Fruit fly (Drosophila melanogaster) whole organism, embryonic: Measurements from ENCODE around the gene ry.
A peak's percentile ranks its signal among the peaks of the same experiment; 100 is the strongest.

ENCODE experiments used
- BtbVII ChIP-seq: fragments of 200-800 bp; sonication (Bioruptor generic); optimal IDR thresholded peaks from 3 replicates; lab custom pipeline; 2017; ENCODE audit warnings: missing biosample characterization, mild to moderate bottlenecking, missing genetic modification characterization
- CG10366 ChIP-seq: fragments of 200-800 bp; sonication (Bioruptor generic); IDR thresholded peaks from 2 replicates; pipeline ENCODE4 v1.3.6; 2022; ENCODE audit warnings: missing biosample characterization, missing genetic modification characterization
- CG12104 ChIP-seq: fragments of 200-800 bp; sonication (Bioruptor generic); optimal IDR thresholded peaks from 3 replicates; lab custom pipeline; 2016; ENCODE audit warnings: missing biosample characterization, missing genetic modification characterization
- CG12219 ChIP-seq: fragments of 200-800 bp; sonication (Bioruptor generic); optimal IDR thresholded peaks from 3 replicates; lab custom pipeline; 2018; ENCODE audit warnings: missing biosample characterization, mild to moderate bottlenecking, missing genetic modification characterization
- CG12236 ChIP-seq: fragments of 200-800 bp; sonication (Bioruptor generic); optimal IDR thresholded peaks from 2 replicates; lab custom pipeline; 2016; ENCODE audit warnings: missing biosample characterization, missing genetic modification characterization
- CG1233 ChIP-seq: fragments of 200-800 bp; sonication (Bioruptor generic); optimal IDR thresholded peaks from 4 replicates; lab custom pipeline; 2018; ENCODE audit warnings: missing biosample characterization, mild to moderate bottlenecking, missing genetic modification characterization
- CG13624 ChIP-seq: fragments of 200-800 bp; sonication (Bioruptor generic); optimal IDR thresholded peaks from 2 replicates; lab custom pipeline; 2016; ENCODE audit warnings: missing biosample characterization, missing genetic modification characterization
- CG14667 ChIP-seq: fragments of 200-800 bp; sonication (Bioruptor generic); IDR thresholded peaks from 2 replicates; pipeline ENCODE4 v1.3.6; 2022; ENCODE audit warnings: missing biosample characterization, missing genetic modification characterization
- CG15011 ChIP-seq: fragments of 200-800 bp; sonication (Bioruptor generic); optimal IDR thresholded peaks from 3 replicates; lab custom pipeline; 2018; ENCODE audit warnings: missing biosample characterization, mild to moderate bottlenecking, missing genetic modification characterization
- CG1529 ChIP-seq: fragments of 200-800 bp; sonication (Bioruptor generic); optimal IDR thresholded peaks from 3 replicates; lab custom pipeline; 2018; ENCODE audit warnings: missing biosample characterization, missing genetic modification characterization
- CG17359 ChIP-seq: fragments of 200-800 bp; sonication (Bioruptor generic); optimal IDR thresholded peaks from 3 replicates; lab custom pipeline; 2018; ENCODE audit warnings: missing biosample characterization, mild to moderate bottlenecking, missing genetic modification characterization, moderate library complexity
- CG2875 ChIP-seq: fragments of 200-800 bp; sonication (Bioruptor generic); optimal IDR thresholded peaks from 2 replicates; lab custom pipeline; 2017; ENCODE audit warnings: missing biosample characterization, mild to moderate bottlenecking, missing genetic modification characterization, missing genetic modification reagents
- CG30403 ChIP-seq: fragments of 200-800 bp; sonication (Bioruptor generic); optimal IDR thresholded peaks from 3 replicates; lab custom pipeline; 2016; ENCODE audit warnings: missing biosample characterization, missing genetic modification characterization
- CG3163 ChIP-seq: fragments of 200-800 bp; sonication (Bioruptor generic); optimal IDR thresholded peaks from 3 replicates; lab custom pipeline; 2016; ENCODE audit warnings: missing biosample characterization, missing genetic modification characterization
- CG34422 ChIP-seq: fragments of 200-800 bp; sonication (Bioruptor generic); IDR thresholded peaks from 3 replicates; pipeline ENCODE4 v1.3.6; 2022; ENCODE audit warnings: missing biosample characterization, missing genetic modification characterization
- CG4360 ChIP-seq: fragments of 200-800 bp; sonication (Bioruptor generic); IDR thresholded peaks from 2 replicates; pipeline ENCODE4 v1.3.6; 2022; ENCODE audit warnings: missing biosample characterization, missing genetic modification characterization
- CG43689 ChIP-seq: fragments of 200-800 bp; sonication (Bioruptor generic); IDR thresholded peaks from 2 replicates; pipeline ENCODE4 v1.3.6; 2022; ENCODE audit warnings: missing biosample characterization, missing genetic modification characterization
- CG4707 ChIP-seq: fragments of 200-800 bp; sonication (Bioruptor generic); optimal IDR thresholded peaks from 2 replicates; lab custom pipeline; 2018; ENCODE audit warnings: missing biosample characterization, mild to moderate bottlenecking, missing genetic modification characterization, moderate library complexity
- CG6175 ChIP-seq: fragments of 200-800 bp; sonication (Bioruptor generic); IDR thresholded peaks from 3 replicates; pipeline ENCODE4 v1.3.6; 2022; ENCODE audit warnings: missing biosample characterization, missing genetic modification characterization
- CG6683 ChIP-seq: fragments of 200-800 bp; sonication (Bioruptor generic); optimal IDR thresholded peaks from 2 replicates; lab custom pipeline; 2017; ENCODE audit warnings: missing biosample characterization, mild to moderate bottlenecking, missing genetic modification characterization, missing genetic modification reagents
- CG6689 ChIP-seq: fragments of 200-800 bp; sonication (Bioruptor generic); IDR thresholded peaks from 2 replicates; pipeline ENCODE4 v1.3.6; 2022; ENCODE audit warnings: missing biosample characterization, missing genetic modification characterization
- CG7963 ChIP-seq: fragments of 200-800 bp; sonication (Bioruptor generic); IDR thresholded peaks from 3 replicates; pipeline ENCODE4 v1.3.6; 2022; ENCODE audit warnings: missing biosample characterization, missing genetic modification characterization; ENCODE audit not compliant: partially characterized antibody
- CG9932 ChIP-seq: fragments of 200-800 bp; sonication (Bioruptor generic); IDR thresholded peaks from 2 replicates; pipeline ENCODE4 v1.3.6; 2022; ENCODE audit warnings: missing biosample characterization, missing genetic modification characterization
- CoRest ChIP-seq: fragments of 200-800 bp; sonication (Bioruptor generic); optimal IDR thresholded peaks from 3 replicates; lab custom pipeline; 2018; ENCODE audit warnings: missing biosample characterization, mild to moderate bottlenecking, missing genetic modification characterization, moderate library complexity
- Dbx ChIP-seq: fragments of 200-800 bp; sonication (Bioruptor generic); IDR thresholded peaks from 3 replicates; pipeline ENCODE4 v1.3.6; 2022; ENCODE audit warnings: missing biosample characterization, missing genetic modification characterization
- Doc3 ChIP-seq: fragments of 200-800 bp; sonication (Bioruptor generic); IDR thresholded peaks from 3 replicates; pipeline ENCODE4 v1.3.6; 2022; ENCODE audit warnings: missing biosample characterization, missing genetic modification characterization; ENCODE audit not compliant: partially characterized antibody
- E2f2 ChIP-seq: fragments of 200-800 bp; sonication (Bioruptor generic); IDR thresholded peaks from 2 replicates; pipeline ENCODE4 v1.3.6; 2022; ENCODE audit warnings: missing biosample characterization, missing genetic modification characterization
- Ets97D ChIP-seq: fragments of 200-800 bp; sonication (Bioruptor generic); optimal IDR thresholded peaks from 3 replicates; lab custom pipeline; 2016; ENCODE audit warnings: missing biosample characterization, missing genetic modification characterization
- Gug ChIP-seq: fragments of 200-800 bp; sonication (Bioruptor generic); IDR thresholded peaks from 4 replicates; pipeline ENCODE4 v1.3.6; 2022; ENCODE audit warnings: missing biosample characterization, missing genetic modification characterization
- Hand ChIP-seq: fragments of 200-800 bp; sonication (Bioruptor generic); optimal IDR thresholded peaks from 2 replicates; lab custom pipeline; 2017; ENCODE audit warnings: mild to moderate bottlenecking, missing biosample characterization, missing genetic modification reagents, missing genetic modification characterization
- HmgD ChIP-seq: fragments of 200-800 bp; sonication (Bioruptor generic); optimal IDR thresholded peaks from 3 replicates; lab custom pipeline; 2016; ENCODE audit warnings: missing biosample characterization, missing genetic modification characterization
- HmgZ ChIP-seq: fragments of 200-800 bp; sonication (Bioruptor generic); optimal IDR thresholded peaks from 2 replicates; lab custom pipeline; 2018; ENCODE audit warnings: missing biosample characterization, mild to moderate bottlenecking, missing genetic modification characterization
- Jarid2 ChIP-seq: fragments of 200-800 bp; sonication (Bioruptor generic); optimal IDR thresholded peaks from 3 replicates; lab custom pipeline; 2017; ENCODE audit warnings: mild to moderate bottlenecking, missing biosample characterization, missing genetic modification reagents, missing genetic modification characterization
- Mad ChIP-seq: fragments of 200-800 bp; sonication (Bioruptor generic); optimal IDR thresholded peaks from 2 replicates; lab custom pipeline; 2016; ENCODE audit warnings: missing biosample characterization, missing genetic modification characterization
- Mrtf ChIP-seq: fragments of 200-800 bp; sonication (Bioruptor generic); IDR thresholded peaks from 3 replicates; pipeline ENCODE4 v1.3.6; 2022; ENCODE audit warnings: missing biosample characterization, missing genetic modification characterization
- Rfx ChIP-seq: fragments of 200-800 bp; sonication (Bioruptor generic); IDR thresholded peaks from 2 replicates; pipeline ENCODE4 v1.3.6; 2022; ENCODE audit warnings: missing biosample characterization, missing genetic modification characterization
- Six4 ChIP-seq: fragments of 200-800 bp; sonication (Bioruptor generic); optimal IDR thresholded peaks from 2 replicates; lab custom pipeline; 2016; ENCODE audit warnings: missing biosample characterization, missing genetic modification characterization
- Spps ChIP-seq: fragments of 200-800 bp; sonication (Bioruptor generic); optimal IDR thresholded peaks from 2 replicates; lab custom pipeline; 2018; ENCODE audit warnings: missing biosample characterization, mild to moderate bottlenecking, missing genetic modification characterization
- bowl ChIP-seq: fragments of 200-800 bp; sonication (Bioruptor generic); IDR thresholded peaks from 2 replicates; pipeline ENCODE4 v1.3.6; 2022; ENCODE audit warnings: missing biosample characterization, missing genetic modification characterization
- ems ChIP-seq: fragments of 200-800 bp; sonication (Bioruptor generic); optimal IDR thresholded peaks from 3 replicates; lab custom pipeline; 2016; ENCODE audit warnings: missing biosample characterization, missing genetic modification characterization
- gsb ChIP-seq: fragments of 200-800 bp; sonication (Bioruptor generic); IDR thresholded peaks from 2 replicates; pipeline ENCODE4 v1.3.6; 2022; ENCODE audit warnings: missing biosample characterization, missing genetic modification characterization
- gsb-n ChIP-seq: fragments of 200-800 bp; sonication (Bioruptor generic); optimal IDR thresholded peaks from 3 replicates; lab custom pipeline; 2018; ENCODE audit warnings: missing biosample characterization, mild to moderate bottlenecking, missing genetic modification characterization
- kay ChIP-seq: fragments of 200-800 bp; sonication (Bioruptor generic); optimal IDR thresholded peaks from 2 replicates; lab custom pipeline; 2016; ENCODE audit warnings: missing biosample characterization, missing genetic modification characterization
- knrl ChIP-seq: fragments of 200-800 bp; sonication (Bioruptor generic); IDR thresholded peaks from 3 replicates; pipeline ENCODE4 v1.3.6; 2022; ENCODE audit warnings: missing biosample characterization, missing genetic modification characterization; ENCODE audit not compliant: partially characterized antibody
- pan ChIP-seq, 4 experiments: fragments of >200 bp in 3 of 4; fragments of 200-800 bp in 1 of 4; sonication (Bioruptor generic) in 1 of 4; optimal IDR thresholded peaks in 3 of 4; IDR thresholded peaks in 1 of 4; 2 replicates each; pipeline versions ENCODE4 v1.3.6 to Lab custom; 2017 to 2022; ENCODE audit warnings: missing biosample characterization in 2 of 4, missing genetic modification characterization in 2 of 4, mixed read lengths in 1 of 4
- schlank ChIP-seq: fragments of 200-800 bp; sonication (Bioruptor generic); optimal IDR thresholded peaks from 2 replicates; lab custom pipeline; 2018; ENCODE audit warnings: missing biosample characterization, mild to moderate bottlenecking, missing genetic modification characterization
- sd ChIP-seq: fragments of 200-800 bp; sonication (Bioruptor generic); optimal IDR thresholded peaks from 3 replicates; lab custom pipeline; 2018; ENCODE audit warnings: missing biosample characterization, mild to moderate bottlenecking, missing genetic modification characterization, moderate library complexity
- trh ChIP-seq: fragments of 200-800 bp; sonication (Bioruptor generic); optimal IDR thresholded peaks from 2 replicates; lab custom pipeline; 2016; ENCODE audit warnings: missing biosample characterization, missing genetic modification characterization
- z ChIP-seq: fragments of 200-800 bp; sonication (Bioruptor generic); IDR thresholded peaks from 3 replicates; pipeline ENCODE4 v1.3.6; 2022; ENCODE audit warnings: missing biosample characterization, missing genetic modification characterization

ry gene

dm6 chr3R:13063746-13064592 lies 31.6 kb downstream of the ry start (continued):
- peak; percentile 64 for TF ChIP-seq HmgD (GFP tag; lab: Kevin White, UChicago)
- TF ChIP-seq CG4360: peak; percentile 84
- TF ChIP-seq CG1233 (GFP tag; lab: Kevin White, UChicago): peak; percentile 1
- no peak for TF ChIP-seq CG14667
- TF ChIP-seq CG12236: no peak
- TF ChIP-seq sd (tag; lab: Kevin White, UChicago): no peak
- TF ChIP-seq knrl: peak; percentile 43; the same call in 2 of the 3 replicates
- no peak for TF ChIP-seq bowl (GFP tag; lab: Robert Waterston, UW)
- no peak for TF ChIP-seq CG30403 (GFP tag; lab: Kevin White, UChicago)
- TF ChIP-seq CG6689 (GFP tag; lab: Robert Waterston, UW): no peak
- no peak for TF ChIP-seq CG1529
- TF ChIP-seq trh (GFP tag; lab: Kevin White, UChicago): no peak
- TF ChIP-seq Hand (GFP tag; lab: Kevin White, UChicago): no peak
- no peak for TF ChIP-seq CG12104 (GFP tag; lab: Kevin White, UChicago)
- TF ChIP-seq z (GFP tag; lab: Robert Waterston, UW): peak; percentile 81
- TF ChIP-seq Ets97D (GFP tag; lab: Kevin White, UChicago): peak; percentile 52
- no peak for TF ChIP-seq Six4
- no peak for TF ChIP-seq pan (optimal IDR thresholded peaks at IDR 0.05; lab: Kevin White, UChicago)
- TF ChIP-seq pan (GFP tag; optimal IDR thresholded peaks at IDR 0.05 in 1 of 2, IDR thresholded peaks at IDR 0.05 in 1 of 2): peak in 1 of 2 experiments; percentile 22
- peak; percentile 58 for TF ChIP-seq Jarid2 (GFP tag; lab: Kevin White, UChicago)
- TF ChIP-seq CG9932 (GFP tag; lab: Robert Waterston, UW): no peak
- TF ChIP-seq Rfx (GFP tag; lab: Robert Waterston, UW): no peak
- no peak for TF ChIP-seq gsb (GFP tag; lab: Robert Waterston, UW)
- no peak for TF ChIP-seq CG3163
- TF ChIP-seq CG17359 (tag; lab: Kevin White, UChicago): no peak
- TF ChIP-seq CG4707 (GFP tag; lab: Kevin White, UChicago): no peak
- no peak for TF ChIP-seq Spps (tag; lab: Kevin White, UChicago)
- no peak for TF ChIP-seq Dbx
- TF ChIP-seq CG34422 (GFP tag; lab: Robert Waterston, UW): no peak
- no peak for TF ChIP-seq ems
- TF ChIP-seq Doc3 (GFP tag; lab: Robert Waterston, UW): no peak
- TF ChIP-seq Mrtf (GFP tag; lab: Robert Waterston, UW): no peak
- no peak for TF ChIP-seq CG7963 (GFP tag; lab: Robert Waterston, UW)
- TF ChIP-seq gsb-n (tag; lab: Kevin White, UChicago): peak; percentile 50
- no peak for TF ChIP-seq CG15011 (GFP tag; lab: Kevin White, UChicago)
- no peak for TF ChIP-seq CG10366 (GFP tag; lab: Robert Waterston, UW)
- TF ChIP-seq E2f2 (GFP tag; lab: Robert Waterston, UW): no peak
- TF ChIP-seq CG6175 (GFP tag; lab: Robert Waterston, UW): no peak
- peak; percentile 83 for TF ChIP-seq CoRest (tag; lab: Kevin White, UChicago)
- no peak for TF ChIP-seq BtbVII (GFP tag; lab: Kevin White, UChicago)
- TF ChIP-seq CG13624 (GFP tag; lab: Kevin White, UChicago): no peak
- no peak for TF ChIP-seq CG2875 (GFP tag; lab: Kevin White, UChicago)
- TF ChIP-seq Mad: no peak
- no peak for TF ChIP-seq CG6683 (GFP tag; lab: Kevin White, UChicago)
- TF ChIP-seq CG12219: no peak
- TF ChIP-seq Gug: peak; percentile 34; the same call in 1 of the 4 replicates
- no peak for TF ChIP-seq CG43689 (GFP tag; lab: Robert Waterston, UW)
- TF ChIP-seq schlank (tag; lab: Kevin White, UChicago): no peak
- TF ChIP-seq HmgZ: peak; percentile 19
- TF ChIP-seq kay (GFP tag; lab: Kevin White, UChicago): no peak
